Worm (Caenorhabditis elegans) whole organism, young adult: ENCODE results near the gene R09H10.2.

ENCODE experiments used
- F49E8.2 ChIP-seq: sonication (generic microtip); optimal IDR thresholded peaks from 3 replicates; lab custom pipeline; 2017; ENCODE audit warnings: missing genetic modification characterization, mild to moderate bottlenecking, missing compliant biosample characterization, antibody characterized with exemption, moderate library complexity; ENCODE audit not compliant: insufficient read depth
- ama-1 ChIP-seq, 3 experiments: fragments of 150-350 bp in 1 of 3; sonication (generic microtip) in 2 of 3; optimal IDR thresholded peaks; 2 replicates each; lab custom pipeline; 2014 to 2018; ENCODE audit warnings: missing biosample characterization in 2 of 3, missing genetic modification characterization in 2 of 3, missing genetic modification reagents in 2 of 3
- attf-5 ChIP-seq: fragments of 200-800 bp; sonication (Bioruptor generic); optimal IDR thresholded peaks from 2 replicates; lab custom pipeline; 2018; ENCODE audit warnings: mild to moderate bottlenecking, missing genetic modification characterization, missing compliant biosample characterization
- dox-1 ChIP-seq: fragments of 200-800 bp; sonication (Bioruptor generic); IDR thresholded peaks from 2 replicates; pipeline ENCODE4 v1.3.6; 2022; ENCODE audit warnings: missing genetic modification reagents, missing genetic modification characterization, missing compliant biosample characterization

DNA sequence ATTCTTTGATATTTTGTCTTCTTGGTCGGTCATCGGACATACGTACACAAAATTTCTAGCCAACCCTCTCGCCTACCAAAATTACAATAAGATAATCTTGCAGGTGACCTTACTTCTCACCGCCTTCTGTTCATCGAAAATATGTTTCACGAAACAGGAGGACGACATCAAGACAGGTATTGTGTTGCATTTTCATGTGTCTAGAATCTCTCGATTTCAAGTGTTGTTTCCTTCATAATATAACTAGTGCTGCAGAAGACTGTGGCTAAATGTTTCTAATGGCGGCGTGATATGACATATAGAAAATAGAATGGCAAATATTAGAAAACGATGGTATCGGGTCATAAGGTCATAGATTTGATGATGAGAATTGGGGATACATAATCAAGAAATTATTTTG lies 14.4 kb downstream of the R09H10.2 start:
- TF ChIP-seq attf-5 (GFP tag; lab: Kevin White, UChicago) (no peak), dox-1 (GFP tag; lab: Robert Waterston, UW) (no peak), ama-1 (optimal IDR thresholded peaks at IDR 0.05; lab: Kevin White, UChicago) (no peak), ama-1 (GFP tag; optimal IDR thresholded peaks at IDR 0.05; lab: Kevin White, UChicago) (no peak), F49E8.2 (tag; lab: Kevin White, UChicago) (no peak)
